Fruit fly (Drosophila melanogaster) Kc167 (cell line): ENCODE measurements around the gene Nepl6.

Source experiments
- Myc ChIP-seq: fragments of >200 bp; optimal IDR thresholded peaks from 2 replicates; lab custom pipeline; 2017; ENCODE audit warnings: missing external identifiers
- h ChIP-seq: fragments of >200 bp; optimal IDR thresholded peaks from 3 replicates; lab custom pipeline; 2018; ENCODE audit warnings: missing external identifiers
- psq ChIP-seq: fragments of >200 bp; optimal IDR thresholded peaks from 2 replicates; lab custom pipeline; 2017; ENCODE audit warnings: missing external identifiers

DNA sequence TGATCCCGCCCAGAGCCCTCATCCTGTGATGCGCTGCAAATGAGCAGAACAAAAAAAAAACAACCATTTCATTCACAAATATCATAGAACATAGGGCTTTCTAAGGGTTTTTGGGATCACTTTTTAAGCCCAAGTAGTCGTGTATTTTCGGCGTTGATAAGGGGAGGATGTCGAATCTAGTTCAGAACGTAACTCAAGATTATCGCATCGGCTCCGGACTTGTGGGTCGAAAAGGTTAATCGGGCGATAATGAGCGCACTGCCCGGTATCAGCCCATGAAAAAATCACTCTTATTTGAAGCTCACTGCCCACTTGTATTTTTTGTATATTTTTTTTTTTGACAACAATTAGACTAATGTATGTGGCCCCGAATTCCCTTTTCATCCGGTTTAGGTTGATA, 37.2 kb upstream of the Nepl6 start:
- TF ChIP-seq Myc (no peak), psq (lab: Kevin White, UChicago) (no peak), h (lab: Kevin White, UChicago) (no peak)
